Worm (Caenorhabditis elegans) whole organism, midembryonic: Measurements from ENCODE around the gene K11E4.6.

ENCODE experiments used
- cog-1 ChIP-seq: sonication (generic microtip); optimal IDR thresholded peaks from 2 replicates; lab custom pipeline; 2016; ENCODE audit warnings: missing genetic modification characterization, missing compliant biosample characterization
- flt-1 ChIP-seq: fragments of 200-800 bp; sonication (Bioruptor generic); IDR thresholded peaks from 2 replicates; pipeline ENCODE4 v1.3.6; 2022; ENCODE audit warnings: missing genetic modification characterization, missing compliant biosample characterization
- med-1 ChIP-seq: sonication (generic microtip); optimal IDR thresholded peaks from 2 replicates; lab custom pipeline; 2017; ENCODE audit warnings: missing genetic modification characterization, mild to moderate bottlenecking, missing compliant biosample characterization, antibody characterized with exemption, missing genetic modification reagents; ENCODE audit not compliant: insufficient read depth

DNA sequence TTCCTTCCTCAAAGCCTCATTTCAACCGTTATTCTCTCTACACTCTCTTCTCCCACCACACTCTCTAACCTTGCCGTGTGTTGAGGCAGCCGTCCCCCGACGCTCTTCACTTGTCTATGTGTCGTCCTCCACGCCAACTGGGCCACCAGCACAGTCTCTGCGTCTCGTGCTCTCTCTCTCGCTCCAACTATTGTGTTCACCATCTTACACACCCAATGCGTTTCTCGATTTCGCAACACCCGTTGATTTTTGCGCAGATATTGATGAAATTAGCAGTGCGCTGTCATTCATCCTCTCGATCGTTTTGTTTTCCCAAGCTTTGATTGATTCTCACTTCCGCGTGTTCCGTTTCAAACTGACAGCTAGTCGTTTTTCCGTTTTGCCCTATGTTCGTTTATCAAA lies 37.4 kb upstream of the K11E4.6 start:
- TF ChIP-seq flt-1 (GFP tag; lab: Robert Waterston, UW) (no peak), cog-1 (peak; percentile 75), med-1 (GFP tag; lab: Kevin White, UChicago) (no peak)
